Worm (Caenorhabditis elegans) whole organism, L3 larva: Measurements from ENCODE around the gene T19D12.6.
A peak's percentile ranks its signal among the peaks of the same experiment; 100 is the strongest.

ENCODE experiments used
- R02D3.7 ChIP-seq: fragments of 150-350 bp; optimal IDR thresholded peaks from 2 replicates; lab custom pipeline; 2014; ENCODE audit warnings: missing biosample characterization, missing genetic modification characterization
- ZK546.5 ChIP-seq: sonication (generic microtip); optimal IDR thresholded peaks from 2 replicates; lab custom pipeline; 2017; ENCODE audit warnings: missing biosample characterization, missing genetic modification characterization
- aly-2 ChIP-seq: fragments of 150-350 bp; optimal IDR thresholded peaks from 2 replicates; lab custom pipeline; 2014; ENCODE audit warnings: missing biosample characterization, missing genetic modification characterization
- ama-1 ChIP-seq: fragments of 150-350 bp; optimal IDR thresholded peaks from 2 replicates; lab custom pipeline; 2018
- ceh-16 ChIP-seq: sonication (generic microtip); optimal IDR thresholded peaks from 2 replicates; lab custom pipeline; 2017; ENCODE audit warnings: missing biosample characterization, missing genetic modification characterization
- ceh-9 ChIP-seq: sonication (generic microtip); optimal IDR thresholded peaks from 2 replicates; lab custom pipeline; 2018; ENCODE audit warnings: missing biosample characterization, missing genetic modification characterization
- daf-12 ChIP-seq: fragments of 150-350 bp; optimal IDR thresholded peaks from 2 replicates; lab custom pipeline; 2014; ENCODE audit warnings: missing biosample characterization, missing genetic modification reagents, missing genetic modification characterization
- egl-27 ChIP-seq: sonication (generic microtip); optimal IDR thresholded peaks from 4 replicates; lab custom pipeline; 2017; ENCODE audit warnings: missing biosample characterization, missing genetic modification reagents, missing genetic modification characterization
- elt-1 ChIP-seq: fragments of 150-350 bp; optimal IDR thresholded peaks from 2 replicates; lab custom pipeline; 2014; ENCODE audit warnings: missing biosample characterization, missing genetic modification characterization
- elt-2 ChIP-seq: sonication (generic microtip); optimal IDR thresholded peaks from 2 replicates; lab custom pipeline; 2016; ENCODE audit warnings: missing genetic modification reagents, mild to moderate bottlenecking, missing genetic modification characterization, missing compliant biosample characterization
- eor-1 ChIP-seq, 2 experiments: fragments of 150-350 bp; optimal IDR thresholded peaks; 2 replicates each; lab custom pipeline; 2014 to 2018; ENCODE audit warnings: missing biosample characterization in 2 of 2, missing genetic modification characterization in 2 of 2
- fkh-2 ChIP-seq: fragments of 150-350 bp; optimal IDR thresholded peaks from 2 replicates; lab custom pipeline; 2014; ENCODE audit warnings: missing biosample characterization, missing genetic modification reagents, missing genetic modification characterization
- fos-1 ChIP-seq: fragments of 150-350 bp; optimal IDR thresholded peaks from 2 replicates; lab custom pipeline; 2014; ENCODE audit warnings: missing biosample characterization, missing genetic modification characterization
- jun-1 ChIP-seq: fragments of 150-350 bp; optimal IDR thresholded peaks from 2 replicates; lab custom pipeline; 2014; ENCODE audit warnings: missing biosample characterization, missing genetic modification reagents, missing genetic modification characterization
- lin-15B ChIP-seq: fragments of 150-350 bp; optimal IDR thresholded peaks from 2 replicates; lab custom pipeline; 2014; ENCODE audit warnings: missing biosample characterization, missing genetic modification characterization
- lsy-12 ChIP-seq: sonication (generic microtip); optimal IDR thresholded peaks from 2 replicates; lab custom pipeline; 2016; ENCODE audit warnings: mild to moderate bottlenecking, missing genetic modification characterization, missing compliant biosample characterization
- mdl-1 ChIP-seq: fragments of 150-350 bp; optimal IDR thresholded peaks from 2 replicates; lab custom pipeline; 2014; ENCODE audit warnings: missing biosample characterization, missing genetic modification characterization
- nfya-1 ChIP-seq: sonication (generic microtip); optimal IDR thresholded peaks from 2 replicates; lab custom pipeline; 2017; ENCODE audit warnings: missing genetic modification characterization, mild to moderate bottlenecking, missing compliant biosample characterization, antibody characterized with exemption, moderate library complexity; ENCODE audit not compliant: insufficient read depth
- nhr-11 ChIP-seq: fragments of 150-350 bp; optimal IDR thresholded peaks from 2 replicates; lab custom pipeline; 2014; ENCODE audit warnings: missing biosample characterization, missing genetic modification characterization
- nhr-237 ChIP-seq: fragments of 150-350 bp; optimal IDR thresholded peaks from 2 replicates; lab custom pipeline; 2014; ENCODE audit warnings: missing biosample characterization, missing genetic modification characterization
- nhr-25 ChIP-seq: sonication (generic microtip); optimal IDR thresholded peaks from 2 replicates; lab custom pipeline; 2017; ENCODE audit warnings: missing biosample characterization, missing genetic modification characterization
- nhr-43 ChIP-seq: sonication (generic microtip); optimal IDR thresholded peaks from 2 replicates; lab custom pipeline; 2016; ENCODE audit warnings: mild to moderate bottlenecking, missing genetic modification characterization, missing compliant biosample characterization; ENCODE audit not compliant: poor library complexity, severe bottlenecking
- nhr-67 ChIP-seq: fragments of 150-350 bp; optimal IDR thresholded peaks from 2 replicates; lab custom pipeline; 2014; ENCODE audit warnings: missing biosample characterization, missing genetic modification characterization
- pha-4 ChIP-seq: fragments of 150-350 bp; optimal IDR thresholded peaks from 2 replicates; lab custom pipeline; 2014; ENCODE audit warnings: missing biosample characterization, missing genetic modification reagents, missing genetic modification characterization
- pqm-1 ChIP-seq: fragments of 150-350 bp; optimal IDR thresholded peaks from 2 replicates; lab custom pipeline; 2017; ENCODE audit warnings: missing biosample characterization, missing genetic modification characterization, inconsistent platforms
- sea-2 ChIP-seq: fragments of 150-350 bp; sonication (generic microtip); optimal IDR thresholded peaks from 4 replicates; lab custom pipeline; 2014; ENCODE audit warnings: missing biosample characterization, missing genetic modification reagents, missing genetic modification characterization
- skn-1 ChIP-seq: fragments of 150-350 bp; optimal IDR thresholded peaks from 2 replicates; lab custom pipeline; 2014; ENCODE audit warnings: missing biosample characterization, missing genetic modification characterization
- snpc-4 ChIP-seq: fragments of 150-350 bp; optimal IDR thresholded peaks from 2 replicates; lab custom pipeline; 2014; ENCODE audit warnings: missing biosample characterization, missing genetic modification characterization
- unc-62 ChIP-seq: fragments of 150-350 bp; sonication (generic microtip); optimal IDR thresholded peaks from 4 replicates; lab custom pipeline; 2014; ENCODE audit warnings: missing biosample characterization, missing genetic modification reagents, missing genetic modification characterization
- zag-1 ChIP-seq: fragments of 150-350 bp; optimal IDR thresholded peaks from 2 replicates; lab custom pipeline; 2014; ENCODE audit warnings: missing biosample characterization, missing genetic modification characterization
- ztf-4 ChIP-seq: fragments of 150-350 bp; optimal IDR thresholded peaks from 2 replicates; lab custom pipeline; 2014; ENCODE audit warnings: missing biosample characterization, missing genetic modification characterization

T19D12.6 gene

ce11 chrII:6616770-6617169 is 26.1 kb downstream of the T19D12.6 start, which contains the start of gene klf-3:
klf-3 (plus strand) TSS chrII:6616878.
- TF ChIP-seq ceh-9 (tag; lab: Kevin White, UChicago) (no peak), sea-2 (GFP tag; lab: Kevin White, UChicago) (no peak), jun-1 (tag; lab: Kevin White, UChicago) (no peak), elt-1 (tag; lab: Kevin White, UChicago) (no peak), pqm-1 (no peak), ZK546.5 (no peak), egl-27 (tag; lab: Kevin White, UChicago) (no peak), nhr-11 (no peak), nhr-67 (tag; lab: Kevin White, UChicago) (no peak), ceh-16 (tag; lab: Kevin White, UChicago) (no peak), ama-1 (lab: Kevin White, UChicago) (no peak), fos-1 (tag; lab: Kevin White, UChicago) (no peak), nfya-1 (no peak), ztf-4 (tag; lab: Kevin White, UChicago) (no peak), nhr-25 (tag; lab: Kevin White, UChicago) (no peak), aly-2 (tag; lab: Kevin White, UChicago) (no peak), nhr-237 (no peak), eor-1 (tag; optimal IDR thresholded peaks at IDR 0.05; lab: Kevin White, UChicago) (no peak)

DNA sequence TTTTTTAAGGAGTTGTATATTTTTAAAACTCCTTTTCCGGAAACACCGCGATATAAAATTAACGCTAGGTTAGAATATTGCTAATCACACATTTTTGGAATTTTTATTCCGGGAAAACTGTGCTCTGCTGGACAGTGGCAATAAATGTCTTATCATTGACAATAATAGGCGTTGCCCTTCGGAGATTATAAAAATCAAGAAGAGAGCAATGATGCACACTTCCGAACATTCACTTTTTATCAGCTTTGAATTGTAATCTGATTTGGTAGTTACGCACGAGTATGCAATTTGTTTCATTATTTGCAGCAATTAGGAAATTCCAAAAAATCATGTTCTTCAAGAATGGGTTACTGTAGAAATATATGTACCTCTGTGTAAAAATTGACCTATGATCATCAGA is 26.8 kb downstream of the T19D12.6 start:
- peak; percentile 65 for TF ChIP-seq pqm-1
- TF ChIP-seq elt-2 (tag; lab: Kevin White, UChicago): peak; percentile 88
- no peak for TF ChIP-seq lsy-12 (tag; lab: Kevin White, UChicago)
- no peak for TF ChIP-seq eor-1 (tag; optimal IDR thresholded peaks at IDR 0.05; lab: Kevin White, UChicago)
- TF ChIP-seq jun-1 (tag; lab: Kevin White, UChicago): peak; percentile 79
- TF ChIP-seq lin-15B (tag; lab: Kevin White, UChicago): no peak

DNA sequence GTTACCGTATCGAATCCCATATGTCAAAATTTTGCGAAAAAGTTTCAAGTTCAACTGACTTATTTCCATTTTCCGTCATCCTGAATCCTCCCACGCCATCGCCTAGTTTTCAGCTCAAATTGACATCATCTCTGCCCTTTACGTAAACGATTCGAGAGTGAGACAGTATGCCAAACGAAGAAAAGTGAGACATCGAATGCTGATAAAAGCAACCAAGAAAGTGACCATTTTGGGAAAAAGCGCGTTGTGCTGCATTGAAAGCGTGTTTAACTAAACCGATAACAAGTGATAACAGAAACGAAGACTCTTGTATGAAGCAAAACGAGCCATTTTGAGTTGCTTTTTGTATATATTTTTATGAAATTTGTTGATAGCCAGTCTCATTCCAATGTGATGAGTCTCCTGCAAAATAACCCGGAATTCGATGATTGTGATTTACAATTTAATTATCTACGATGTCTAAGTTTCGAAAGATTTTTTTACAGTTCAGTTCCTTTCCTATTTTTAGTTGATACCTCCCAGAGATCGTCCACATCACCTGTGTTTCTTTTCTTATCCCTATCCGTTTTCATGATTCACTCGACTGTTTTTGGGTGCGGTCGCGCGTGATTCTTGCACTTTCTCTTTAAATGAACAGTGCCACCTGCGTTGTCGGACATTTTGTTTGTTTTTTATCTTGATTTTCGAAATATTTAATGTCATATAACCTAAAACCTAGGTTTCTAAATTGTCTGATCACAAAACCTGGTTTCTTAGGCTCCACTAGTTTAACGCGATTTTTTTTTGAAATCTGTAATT is 27.5 kb downstream of the T19D12.6 start:
- TF ChIP-seq skn-1 (tag; lab: Kevin White, UChicago) (peak; percentile 50), pqm-1 (peak; percentile 90), sea-2 (GFP tag; lab: Kevin White, UChicago) (no peak), elt-2 (tag; lab: Kevin White, UChicago) (peak; percentile 93), pha-4 (tag; lab: Kevin White, UChicago) (peak; percentile 36)
- TF ChIP-seq, all 47 proteins: peak for 4

DNA sequence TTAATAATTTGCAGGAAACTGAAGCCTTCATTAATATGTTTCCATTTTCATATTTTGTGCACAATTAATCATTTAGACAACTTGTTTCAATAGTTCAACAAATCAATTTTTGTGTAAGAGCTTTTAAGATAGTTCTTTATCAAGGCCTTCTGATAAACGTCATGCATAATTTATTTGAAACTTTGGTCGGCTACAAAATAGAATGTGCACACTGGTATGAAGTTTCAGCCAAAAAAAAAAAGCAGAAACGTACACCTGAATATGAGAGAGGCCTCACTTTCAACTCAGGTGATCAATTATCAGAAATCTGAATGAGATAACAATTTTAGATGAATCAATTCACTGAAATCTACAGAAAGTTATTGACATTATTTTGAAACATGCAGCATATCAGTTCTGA is 28.4 kb downstream of the T19D12.6 start:
- TF ChIP-seq elt-2 (tag; lab: Kevin White, UChicago) (peak; percentile 72), pqm-1 (peak; percentile 23), daf-12 (tag; lab: Kevin White, UChicago) (no peak)

- TF ChIP-seq ZK546.5: no peak
- no peak for TF ChIP-seq ceh-9 (tag; lab: Kevin White, UChicago)
- peak; percentile 67 for TF ChIP-seq pqm-1
- TF ChIP-seq skn-1 (tag; lab: Kevin White, UChicago): no peak
- peak; percentile 84 for TF ChIP-seq elt-2 (tag; lab: Kevin White, UChicago)
- TF ChIP-seq pha-4 (tag; lab: Kevin White, UChicago): peak; percentile 24
- peak; percentile 30 for TF ChIP-seq mdl-1 (tag; lab: Kevin White, UChicago)
These were observed 30.4 kb downstream of the T19D12.6 start for ce11 chrII:6612544-6612943.

- TF ChIP-seq mdl-1 (tag; lab: Kevin White, UChicago) (no peak), elt-1 (tag; lab: Kevin White, UChicago) (no peak), nhr-43 (tag; lab: Kevin White, UChicago) (no peak), R02D3.7 (tag; lab: Kevin White, UChicago) (no peak), nhr-67 (tag; lab: Kevin White, UChicago) (no peak), zag-1 (tag; lab: Kevin White, UChicago) (no peak), unc-62 (GFP tag; lab: Kevin White, UChicago) (no peak), snpc-4 (tag; lab: Kevin White, UChicago) (no peak), lin-15B (tag; lab: Kevin White, UChicago) (no peak), jun-1 (tag; lab: Kevin White, UChicago) (no peak), fkh-2 (tag; lab: Kevin White, UChicago) (no peak), fos-1 (tag; lab: Kevin White, UChicago) (no peak), egl-27 (tag; lab: Kevin White, UChicago) (no peak), nhr-25 (tag; lab: Kevin White, UChicago) (no peak), pha-4 (tag; lab: Kevin White, UChicago) (no peak), elt-2 (tag; lab: Kevin White, UChicago) (no peak), ama-1 (lab: Kevin White, UChicago) (no peak)
- TF ChIP-seq, all 47 proteins: peak for 0
These were observed 32.7 kb downstream of the T19D12.6 start for ce11 chrII:6610262-6610661.
